Worm (Caenorhabditis elegans): ENCODE results near the gene srg-11.

srg-11 gene

DNA sequence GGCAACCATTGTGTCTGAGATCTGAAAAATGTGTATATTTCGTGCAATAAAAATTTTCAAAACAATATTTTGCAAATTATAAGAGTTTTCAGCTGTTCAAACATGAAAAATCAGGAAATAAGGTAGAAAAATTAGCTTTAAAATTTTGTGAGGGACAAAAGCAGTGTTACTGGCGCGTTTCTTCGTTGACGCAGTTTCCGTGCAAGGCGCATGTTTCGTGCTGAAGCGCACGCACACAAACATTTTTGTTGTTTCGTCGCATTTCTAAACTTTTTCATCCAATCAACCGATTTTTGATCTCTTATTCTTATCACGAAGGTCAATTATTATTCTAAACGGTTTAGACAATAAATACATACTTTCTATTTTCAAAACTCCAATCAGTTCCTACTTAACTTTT is 13.5 kb downstream of the srg-11 start, which contains the start of gene nifk-1 (continued):
- peak; percentile 67 for TF ChIP-seq rnt-1 (tag; optimal IDR thresholded peaks at IDR 0.05)
- TF ChIP-seq skn-1 (tag; optimal IDR thresholded peaks at IDR 0.05) = peak; percentile 28
- TF ChIP-seq nhr-237 (tag; optimal IDR thresholded peaks at IDR 0.05) = no peak
- peak; percentile 59 for TF ChIP-seq nhr-19 (GFP tag; conservative IDR thresholded peaks at IDR 0.05)
- peak; percentile 49 for TF ChIP-seq unc-130 (tag; optimal IDR thresholded peaks at IDR 0.05)
- no peak for TF ChIP-seq unc-86 (tag; optimal IDR thresholded peaks at IDR 0.05)
- no peak for TF ChIP-seq elt-2 (tag; optimal IDR thresholded peaks at IDR 0.05)
- no peak for TF ChIP-seq hpl-2 (GFP tag; optimal IDR thresholded peaks at IDR 0.05)
- peak; percentile 51 for TF ChIP-seq nhr-90 (tag; optimal IDR thresholded peaks at IDR 0.05; ENCODE audit: poor library complexity)
- TF ChIP-seq nhr-84 (tag; optimal IDR thresholded peaks at IDR 0.05) = no peak
- peak; percentile 68 for TF ChIP-seq mep-1 (tag; optimal IDR thresholded peaks at IDR 0.05)
- no peak for TF ChIP-seq Y116A8C.19 (tag; optimal IDR thresholded peaks at IDR 0.05; ENCODE audit: borderline replicate concordance)
- no peak for TF ChIP-seq hlh-17 (GFP tag; optimal IDR thresholded peaks at IDR 0.05; ENCODE audit: borderline replicate concordance)
- no peak for TF ChIP-seq lin-14 (GFP tag; optimal IDR thresholded peaks at IDR 0.05)
- TF ChIP-seq sup-37 (GFP tag; optimal IDR thresholded peaks at IDR 0.05) = no peak
- no peak for TF ChIP-seq ceh-8 (GFP tag; optimal IDR thresholded peaks at IDR 0.05)
- no peak for TF ChIP-seq C04F5.9 (tag; optimal IDR thresholded peaks at IDR 0.05)
- TF ChIP-seq pqm-1 (tag; optimal IDR thresholded peaks at IDR 0.05) = no peak
- peak; percentile 75 to 86 for TF ChIP-seq lin-35 (GFP tag; optimal IDR thresholded peaks at IDR 0.05)
- no peak for TF ChIP-seq fkh-4 (tag; optimal IDR thresholded peaks at IDR 0.05; ENCODE audit: borderline replicate concordance)
- no peak for TF ChIP-seq ceh-90 (tag; optimal IDR thresholded peaks at IDR 0.05)
- peak; percentile 23 to 59 (median 43) for TF ChIP-seq ceh-82 (tag; optimal IDR thresholded peaks at IDR 0.05)
- TF ChIP-seq ceh-63 (GFP tag; optimal IDR thresholded peaks at IDR 0.05) = no peak
- TF ChIP-seq isw-1 (GFP tag; IDR thresholded peaks at IDR 0.05) = no peak
- TF ChIP-seq fos-1 (tag; optimal IDR thresholded peaks at IDR 0.05) = peak; percentile 10
- no peak for TF ChIP-seq nhr-11 (tag; optimal IDR thresholded peaks at IDR 0.05)
- TF ChIP-seq lir-3 (tag; optimal IDR thresholded peaks at IDR 0.05; ENCODE audit: poor library complexity) = no peak
- TF ChIP-seq ztf-11 (tag; optimal IDR thresholded peaks at IDR 0.05) = no peak
- peak; percentile 19 for TF ChIP-seq lin-15B (tag; optimal IDR thresholded peaks at IDR 0.05)
- peak; percentile 83 for TF ChIP-seq nhr-85 (tag)
- no peak for TF ChIP-seq nhr-28 (tag; optimal IDR thresholded peaks at IDR 0.05)
- TF ChIP-seq pax-3 (tag; optimal IDR thresholded peaks at IDR 0.05) = no peak
- TF ChIP-seq unc-98 (GFP tag; IDR thresholded peaks at IDR 0.05) = no peak
- peak; percentile 37 for TF ChIP-seq tbx-2 (tag; optimal IDR thresholded peaks at IDR 0.05)
- peak; percentile 61 for TF ChIP-seq nhr-47 (tag; optimal IDR thresholded peaks at IDR 0.05)
- no peak for TF ChIP-seq sox-4 (tag; optimal IDR thresholded peaks at IDR 0.05)
- peak; percentile 10 for TF ChIP-seq fkh-10 (GFP tag; optimal IDR thresholded peaks at IDR 0.05)
- TF ChIP-seq egl-13 (tag; optimal IDR thresholded peaks at IDR 0.05) = no peak
- TF ChIP-seq nhr-71 (tag; optimal IDR thresholded peaks at IDR 0.05) = peak; percentile 73
- no peak for TF ChIP-seq zip-4 (GFP tag; optimal IDR thresholded peaks at IDR 0.05)
- peak; percentile 9 for TF ChIP-seq nhr-77 (tag; optimal IDR thresholded peaks at IDR 0.05)
- TF ChIP-seq unc-62 (GFP tag; optimal IDR thresholded peaks at IDR 0.05) = no peak
- TF ChIP-seq F16B12.6 (tag; optimal IDR thresholded peaks at IDR 0.05) = peak; percentile 46

- TF ChIP-seq jun-1 (tag; optimal IDR thresholded peaks at IDR 0.05) = no peak
- TF ChIP-seq snu-23 (GFP tag; optimal IDR thresholded peaks at IDR 0.05) = no peak
- no peak for TF ChIP-seq ceh-63 (GFP tag; optimal IDR thresholded peaks at IDR 0.05)
- TF ChIP-seq ets-5 (GFP tag; IDR thresholded peaks at IDR 0.05) = no peak
- TF ChIP-seq swsn-7 (tag; optimal IDR thresholded peaks at IDR 0.05) = no peak
- TF ChIP-seq ama-1 (optimal IDR thresholded peaks at IDR 0.05) = no peak
- TF ChIP-seq elt-2 (tag; optimal IDR thresholded peaks at IDR 0.05) = no peak
- TF ChIP-seq lin-35 (GFP tag; optimal IDR thresholded peaks at IDR 0.05) = no peak
- TF ChIP-seq ceh-8 (GFP tag; optimal IDR thresholded peaks at IDR 0.05) = no peak
- TF ChIP-seq ztf-4 (tag; optimal IDR thresholded peaks at IDR 0.05) = no peak
- no peak for TF ChIP-seq zag-1 (tag; optimal IDR thresholded peaks at IDR 0.05)
- TF ChIP-seq F16B12.6 (tag; optimal IDR thresholded peaks at IDR 0.05) = no peak
- no peak for TF ChIP-seq dsc-1 (tag; optimal IDR thresholded peaks at IDR 0.05)
- no peak for TF ChIP-seq sox-4 (tag; optimal IDR thresholded peaks at IDR 0.05)
- TF ChIP-seq ceh-82 (tag; optimal IDR thresholded peaks at IDR 0.05) = no peak
- TF ChIP-seq efl-1 (optimal IDR thresholded peaks at IDR 0.05) = no peak
- no peak for TF ChIP-seq efl-1 (GFP tag; optimal IDR thresholded peaks at IDR 0.05 in 1 of 2)
- no peak for TF ChIP-seq rnt-1 (tag; optimal IDR thresholded peaks at IDR 0.05)
- no peak for TF ChIP-seq ceh-90 (tag; optimal IDR thresholded peaks at IDR 0.05)
- no peak for TF ChIP-seq skn-1 (tag; optimal IDR thresholded peaks at IDR 0.05)
Measured at ce11 chrIII:4693695-4694094, 13.9 kb downstream of the srg-11 start, which contains the start of gene T04A8.8. Gene T04A8.8 (plus strand): TSS chrIII:4693995.
